Fruit fly (Drosophila melanogaster) whole organism, embryonic: ENCODE data around the gene CG34462.

ENCODE experiments used
- Antp ChIP-seq: fragments of 200-800 bp; sonication (Bioruptor generic); optimal IDR thresholded peaks from 3 replicates; lab custom pipeline; 2016; ENCODE audit warnings: missing biosample characterization, missing genetic modification characterization
- B-H2 ChIP-seq: fragments of 200-800 bp; sonication (Bioruptor generic); optimal IDR thresholded peaks from 2 replicates; lab custom pipeline; 2018; ENCODE audit warnings: missing biosample characterization, mild to moderate bottlenecking, missing genetic modification characterization
- CG10321 ChIP-seq: fragments of 200-800 bp; sonication (Bioruptor generic); IDR thresholded peaks from 2 replicates; pipeline ENCODE4 v1.3.6; 2022; ENCODE audit warnings: missing biosample characterization, missing genetic modification characterization
- CG10654 ChIP-seq: fragments of 200-800 bp; sonication (Bioruptor generic); optimal IDR thresholded peaks from 2 replicates; lab custom pipeline; 2016; ENCODE audit warnings: missing biosample characterization, missing genetic modification characterization
- CG11398 ChIP-seq: fragments of 200-800 bp; sonication (Bioruptor generic); optimal IDR thresholded peaks from 2 replicates; lab custom pipeline; 2016; ENCODE audit warnings: missing biosample characterization, missing genetic modification characterization
- CG12219 ChIP-seq: fragments of 200-800 bp; sonication (Bioruptor generic); optimal IDR thresholded peaks from 3 replicates; lab custom pipeline; 2018; ENCODE audit warnings: missing biosample characterization, mild to moderate bottlenecking, missing genetic modification characterization
- CG12299 ChIP-seq: fragments of 200-800 bp; sonication (Bioruptor generic); optimal IDR thresholded peaks from 2 replicates; lab custom pipeline; 2018; ENCODE audit warnings: missing biosample characterization, mild to moderate bottlenecking, missing genetic modification characterization
- CG12659 ChIP-seq: fragments of 200-800 bp; sonication (Bioruptor generic); optimal IDR thresholded peaks from 3 replicates; lab custom pipeline; 2017; ENCODE audit warnings: mild to moderate bottlenecking, missing biosample characterization, missing genetic modification reagents, missing genetic modification characterization
- CG12769 ChIP-seq: fragments of 200-800 bp; sonication (Bioruptor generic); optimal IDR thresholded peaks from 2 replicates; lab custom pipeline; 2019; ENCODE audit warnings: missing biosample characterization, mild to moderate bottlenecking, missing genetic modification characterization, moderate library complexity
- CG13624 ChIP-seq: fragments of 200-800 bp; sonication (Bioruptor generic); optimal IDR thresholded peaks from 2 replicates; lab custom pipeline; 2016; ENCODE audit warnings: missing biosample characterization, missing genetic modification characterization
- CG14050 ChIP-seq: fragments of 200-800 bp; sonication (Bioruptor generic); IDR thresholded peaks from 3 replicates; pipeline ENCODE4 v1.3.6; 2022; ENCODE audit warnings: missing biosample characterization, missing genetic modification characterization
- CG15601 ChIP-seq: fragments of 200-800 bp; sonication (Bioruptor generic); optimal IDR thresholded peaks from 3 replicates; lab custom pipeline; 2019; ENCODE audit warnings: missing biosample characterization, mild to moderate bottlenecking, missing genetic modification characterization, moderate library complexity
- CG17912 ChIP-seq: fragments of 200-800 bp; sonication (Bioruptor generic); optimal IDR thresholded peaks from 2 replicates; lab custom pipeline; 2018; ENCODE audit warnings: missing biosample characterization, mild to moderate bottlenecking, missing genetic modification characterization
- CG2129 ChIP-seq: fragments of 200-800 bp; sonication (Bioruptor generic); IDR thresholded peaks from 2 replicates; pipeline ENCODE4 v1.3.6; 2022; ENCODE audit warnings: missing biosample characterization, missing genetic modification characterization; ENCODE audit not compliant: partially characterized antibody
- CG30020 ChIP-seq: fragments of 200-800 bp; optimal IDR thresholded peaks from 2 replicates; lab custom pipeline; 2019; ENCODE audit warnings: missing biosample characterization, mild to moderate bottlenecking, missing genetic modification characterization, moderate library complexity
- CG34376 ChIP-seq: fragments of 200-800 bp; sonication (Bioruptor generic); optimal IDR thresholded peaks from 2 replicates; lab custom pipeline; 2018; ENCODE audit warnings: missing biosample characterization, mild to moderate bottlenecking, missing genetic modification characterization
- CG3726 ChIP-seq: fragments of 200-800 bp; sonication (Bioruptor generic); IDR thresholded peaks from 3 replicates; pipeline ENCODE4, ENCODE4 v1.3.6; 2022; ENCODE audit warnings: missing biosample characterization, missing genetic modification characterization
- CG6272 ChIP-seq: fragments of 200-800 bp; sonication (Bioruptor generic); IDR thresholded peaks from 2 replicates; pipeline ENCODE4 v1.3.6; 2022; ENCODE audit warnings: missing biosample characterization, missing genetic modification characterization
- CG6791 ChIP-seq: fragments of 200-800 bp; sonication (Bioruptor generic); IDR thresholded peaks from 3 replicates; pipeline ENCODE4 v1.3.6; 2022; ENCODE audit warnings: missing biosample characterization, missing genetic modification characterization; ENCODE audit not compliant: partially characterized antibody
- CG8478 ChIP-seq: fragments of >200 bp; optimal IDR thresholded peaks from 2 replicates; lab custom pipeline; 2018
- CG8924 ChIP-seq: fragments of 200-800 bp; optimal IDR thresholded peaks from 3 replicates; lab custom pipeline; 2019; ENCODE audit warnings: missing biosample characterization, mild to moderate bottlenecking, missing genetic modification characterization, moderate library complexity
- CG9215 ChIP-seq: fragments of 200-800 bp; sonication (Bioruptor generic); IDR thresholded peaks from 2 replicates; pipeline ENCODE4 v1.3.6; 2022; ENCODE audit warnings: missing biosample characterization, missing genetic modification characterization
- CG9437 ChIP-seq: fragments of 200-800 bp; sonication (Bioruptor generic); optimal IDR thresholded peaks from 2 replicates; lab custom pipeline; 2018; ENCODE audit warnings: missing biosample characterization, mild to moderate bottlenecking, missing genetic modification characterization
- Doc2 ChIP-seq: fragments of 200-800 bp; sonication (Bioruptor generic); IDR thresholded peaks from 2 replicates; pipeline ENCODE4 v1.3.6; 2022; ENCODE audit warnings: missing biosample characterization, missing genetic modification characterization
- Doc3 ChIP-seq: fragments of 200-800 bp; sonication (Bioruptor generic); IDR thresholded peaks from 3 replicates; pipeline ENCODE4 v1.3.6; 2022; ENCODE audit warnings: missing biosample characterization, missing genetic modification characterization; ENCODE audit not compliant: partially characterized antibody
- Ets97D ChIP-seq: fragments of 200-800 bp; sonication (Bioruptor generic); optimal IDR thresholded peaks from 3 replicates; lab custom pipeline; 2016; ENCODE audit warnings: missing biosample characterization, missing genetic modification characterization
- HLHmδ ChIP-seq: fragments of 200-800 bp; sonication (Bioruptor generic); optimal IDR thresholded peaks from 2 replicates; lab custom pipeline; 2018; ENCODE audit warnings: missing biosample characterization, mild to moderate bottlenecking, missing genetic modification characterization, moderate library complexity
- MBD-R2 ChIP-seq: fragments of 200-800 bp; sonication (Bioruptor generic); IDR thresholded peaks from 2 replicates; pipeline ENCODE4 v1.3.6; 2022; ENCODE audit warnings: missing biosample characterization, missing genetic modification characterization
- Oli ChIP-seq: fragments of 200-800 bp; sonication (Bioruptor generic); optimal IDR thresholded peaks from 2 replicates; lab custom pipeline; 2018; ENCODE audit warnings: missing biosample characterization, mild to moderate bottlenecking, missing genetic modification characterization, moderate library complexity
- Sry-β ChIP-seq: fragments of 200-800 bp; sonication (Bioruptor generic); optimal IDR thresholded peaks from 2 replicates; lab custom pipeline; 2018; ENCODE audit warnings: missing biosample characterization, mild to moderate bottlenecking, missing genetic modification characterization, moderate library complexity
- Taf1 ChIP-seq: fragments of 200-800 bp; sonication (Bioruptor generic); IDR thresholded peaks from 2 replicates; pipeline ENCODE4 v1.3.6; 2022; ENCODE audit warnings: missing biosample characterization, missing genetic modification characterization
- Vsx1 ChIP-seq: fragments of 200-800 bp; sonication (Bioruptor generic); optimal IDR thresholded peaks from 2 replicates; lab custom pipeline; 2017; ENCODE audit warnings: missing biosample characterization, mild to moderate bottlenecking, missing genetic modification characterization, missing genetic modification reagents
- Xbp1 ChIP-seq: fragments of 200-800 bp; sonication (Bioruptor generic); optimal IDR thresholded peaks from 3 replicates; lab custom pipeline; 2016; ENCODE audit warnings: missing biosample characterization, mild to moderate bottlenecking, missing genetic modification characterization
- ash1 ChIP-seq: fragments of 200-800 bp; sonication (Bioruptor generic); optimal IDR thresholded peaks from 2 replicates; lab custom pipeline; 2018; ENCODE audit warnings: missing biosample characterization, mild to moderate bottlenecking, missing genetic modification characterization
- crol ChIP-seq: fragments of 200-800 bp; sonication (Bioruptor generic); IDR thresholded peaks from 2 replicates; pipeline ENCODE4 v1.3.6; 2022; ENCODE audit warnings: missing biosample characterization, missing genetic modification characterization
- dmrt99B ChIP-seq: fragments of 200-800 bp; sonication (Bioruptor generic); optimal IDR thresholded peaks from 2 replicates; lab custom pipeline; 2018; ENCODE audit warnings: missing biosample characterization, mild to moderate bottlenecking, missing genetic modification characterization, moderate library complexity
- dpn ChIP-seq, 2 experiments: fragments of 200-800 bp; sonication (Bioruptor generic); optimal IDR thresholded peaks; 3 replicates each; lab custom pipeline; 2016; ENCODE audit warnings: missing biosample characterization in 2 of 2, missing genetic modification characterization in 2 of 2
- fd3F ChIP-seq: fragments of 200-800 bp; sonication (Bioruptor generic); optimal IDR thresholded peaks from 2 replicates; lab custom pipeline; 2018; ENCODE audit warnings: missing biosample characterization, mild to moderate bottlenecking, missing genetic modification characterization, moderate library complexity
- fru ChIP-seq: fragments of >200 bp; optimal IDR thresholded peaks from 2 replicates; lab custom pipeline; 2017
- gce ChIP-seq: fragments of 200-800 bp; sonication (Bioruptor generic); IDR thresholded peaks from 3 replicates; pipeline ENCODE4 v1.3.6; 2022; ENCODE audit warnings: missing biosample characterization, missing genetic modification characterization
- gt ChIP-seq: fragments of 200-800 bp; sonication (Bioruptor generic); IDR thresholded peaks from 2 replicates; pipeline ENCODE4 v1.3.6; 2022; ENCODE audit warnings: missing biosample characterization, missing genetic modification characterization
- inv ChIP-seq: fragments of 200-800 bp; sonication (Bioruptor generic); IDR thresholded peaks from 2 replicates; pipeline ENCODE4 v1.3.6; 2022; ENCODE audit warnings: missing biosample characterization, missing genetic modification characterization; ENCODE audit not compliant: partially characterized antibody
- jigr1 ChIP-seq: fragments of 200-800 bp; sonication (Bioruptor generic); IDR thresholded peaks from 3 replicates; pipeline ENCODE4 v1.3.6; 2022; ENCODE audit warnings: missing biosample characterization, missing genetic modification characterization
- lov ChIP-seq, 2 experiments: fragments of 200-800 bp in 1 of 2; fragments of >200 bp in 1 of 2; sonication (Bioruptor generic) in 1 of 2; IDR thresholded peaks in 1 of 2; optimal IDR thresholded peaks in 1 of 2; 2 replicates in 1 of 2; 3 replicates in 1 of 2; pipeline versions ENCODE4 v1.3.6 to Lab custom; 2017 to 2022; ENCODE audit warnings: missing biosample characterization in 1 of 2, missing genetic modification characterization in 1 of 2
- nmo ChIP-seq: fragments of 200-800 bp; sonication (Bioruptor generic); optimal IDR thresholded peaks from 2 replicates; lab custom pipeline; 2018; ENCODE audit warnings: missing biosample characterization, mild to moderate bottlenecking, missing genetic modification characterization, moderate library complexity
- nom ChIP-seq: fragments of 200-800 bp; sonication (Bioruptor generic); optimal IDR thresholded peaks from 2 replicates; lab custom pipeline; 2017; ENCODE audit warnings: missing biosample characterization, missing genetic modification characterization, mild to moderate bottlenecking, moderate library complexity, missing genetic modification reagents
- peb ChIP-seq: fragments of 200-800 bp; sonication (Bioruptor generic); IDR thresholded peaks from 2 replicates; pipeline ENCODE4 v1.3.6; 2022; ENCODE audit warnings: missing biosample characterization, missing genetic modification characterization
- repo ChIP-seq: fragments of 200-800 bp; sonication (Bioruptor generic); optimal IDR thresholded peaks from 2 replicates; lab custom pipeline; 2016; ENCODE audit warnings: missing biosample characterization, missing genetic modification characterization
- so ChIP-seq: fragments of 200-800 bp; sonication (Bioruptor generic); IDR thresholded peaks from 3 replicates; pipeline ENCODE4 v1.3.6; 2022; ENCODE audit warnings: missing biosample characterization, missing genetic modification characterization
- tin ChIP-seq: fragments of 200-800 bp; sonication (Bioruptor generic); optimal IDR thresholded peaks from 3 replicates; lab custom pipeline; 2016; ENCODE audit warnings: missing biosample characterization, missing genetic modification characterization
- ttk ChIP-seq: fragments of 200-800 bp; sonication (Bioruptor generic); IDR thresholded peaks from 2 replicates; pipeline ENCODE4 v2.1.2; 2022; ENCODE audit warnings: missing biosample characterization, missing genetic modification characterization

Gene CG34462

dm6 chr3L:8360643-8361110, 32.3 kb downstream of the CG34462 start, which contains the start of gene Idh (continued):
- TF ChIP-seq inv (GFP tag; lab: Robert Waterston, UW) (no peak), repo (GFP tag; lab: Kevin White, UChicago) (no peak), lov (optimal IDR thresholded peaks at IDR 0.05; lab: Kevin White, UChicago) (no peak), lov (GFP tag; IDR thresholded peaks at IDR 0.05; lab: Robert Waterston, UW) (no peak), Oli (tag; lab: Kevin White, UChicago) (no peak), CG12659 (GFP tag; lab: Kevin White, UChicago) (peak; percentile 24), CG6791 (0 out of 3 replicates have a peak, but pooled peaks have one; percentile 31), Sry-β (GFP tag; lab: Kevin White, UChicago) (no peak), nom (GFP tag; lab: Kevin White, UChicago) (peak; percentile 55), CG14050 (no peak), CG9215 (GFP tag; lab: Robert Waterston, UW) (no peak), CG15601 (tag; lab: Kevin White, UChicago) (no peak), CG30020 (tag; lab: Kevin White, UChicago) (no peak), CG6272 (GFP tag; lab: Robert Waterston, UW) (no peak), CG10654 (GFP tag; lab: Kevin White, UChicago) (no peak), Vsx1 (GFP tag; lab: Kevin White, UChicago) (peak; percentile 64), HLHmδ (GFP tag; lab: Kevin White, UChicago) (no peak), CG8478 (no peak), ash1 (GFP tag; lab: Kevin White, UChicago) (no peak), CG9437 (GFP tag; lab: Kevin White, UChicago) (no peak), CG17912 (no peak), gt (GFP tag; lab: Robert Waterston, UW) (no peak), Doc3 (GFP tag; lab: Robert Waterston, UW) (no peak), jigr1 (GFP tag; lab: Robert Waterston, UW) (no peak), Antp (GFP tag; lab: Kevin White, UChicago) (no peak), fru (lab: Kevin White, UChicago) (no peak), CG12299 (tag; lab: Kevin White, UChicago) (peak; percentile 5), CG8924 (tag; lab: Kevin White, UChicago) (peak; percentile 32), ttk (GFP tag; lab: Robert Waterston, UW) (no peak), Ets97D (GFP tag; lab: Kevin White, UChicago) (no peak), peb (GFP tag; lab: Robert Waterston, UW) (no peak), CG10321 (GFP tag; lab: Robert Waterston, UW) (no peak), CG13624 (GFP tag; lab: Kevin White, UChicago) (no peak), crol (GFP tag; lab: Robert Waterston, UW) (no peak), B-H2 (peak; percentile 40), gce (GFP tag; lab: Robert Waterston, UW) (0 out of 3 replicates have a peak, but pooled peaks have one; percentile 34), CG11398 (GFP tag; lab: Kevin White, UChicago) (no peak), MBD-R2 (GFP tag; lab: Robert Waterston, UW) (no peak), CG3726 (no peak), dmrt99B (peak; percentile 21), Taf1 (GFP tag; lab: Robert Waterston, UW) (no peak), CG12219 (GFP tag; lab: Kevin White, UChicago) (no peak), CG12769 (tag; lab: Kevin White, UChicago) (no peak), CG34376 (GFP tag; lab: Kevin White, UChicago) (peak; percentile 96), tin (GFP tag; lab: Kevin White, UChicago) (no peak), dpn (GFP tag; optimal IDR thresholded peaks at IDR 0.05; lab: Kevin White, UChicago) (no peak), so (no peak; the same call in 2 of the 3 replicates), Xbp1 (GFP tag; lab: Kevin White, UChicago) (no peak), Doc2 (no peak), nmo (GFP tag; lab: Kevin White, UChicago) (no peak), fd3F (no peak), CG2129 (GFP tag; lab: Robert Waterston, UW) (no peak)
